Worm (Caenorhabditis elegans): ENCODE measurements around the gene B0001.2.

- TF ChIP-seq ama-1 (optimal IDR thresholded peaks at IDR 0.05) (no peak), tbx-11 (GFP tag; IDR thresholded peaks at IDR 0.05) (no peak), tra-4 (tag; optimal IDR thresholded peaks at IDR 0.05) (no peak), ets-7 (tag; optimal IDR thresholded peaks at IDR 0.05) (no peak), pes-1 (GFP tag; IDR thresholded peaks at IDR 0.05) (no peak)
These were observed 1.2 kb downstream of the B0001.2 start for ce11 chrIV:12149609-12150008.

All from whole organism, early embryonic.